Worm (Caenorhabditis elegans) whole organism, L1 larva: ENCODE results near the gene srx-125.

ENCODE experiments used
- C34B4.2 ChIP-seq: sonication (generic microtip); optimal IDR thresholded peaks from 2 replicates; lab custom pipeline; 2017; ENCODE audit warnings: mild to moderate bottlenecking, missing genetic modification characterization, missing compliant biosample characterization
- F16B12.6 ChIP-seq: fragments of 150-350 bp; optimal IDR thresholded peaks from 2 replicates; lab custom pipeline; 2014; ENCODE audit warnings: missing biosample characterization, missing genetic modification characterization
- Y116A8C.19 ChIP-seq: sonication (generic microtip); optimal IDR thresholded peaks from 2 replicates; lab custom pipeline; 2016; ENCODE audit warnings: missing compliant biosample characterization, missing genetic modification characterization, borderline replicate concordance
- aha-1 ChIP-seq: fragments of 150-350 bp; optimal IDR thresholded peaks from 2 replicates; lab custom pipeline; 2014; ENCODE audit warnings: missing biosample characterization, missing genetic modification characterization
- blmp-1 ChIP-seq: fragments of 150-350 bp; optimal IDR thresholded peaks from 2 replicates; lab custom pipeline; 2014; ENCODE audit warnings: missing biosample characterization, missing genetic modification characterization
- ceh-63 ChIP-seq: fragments of 200-800 bp; sonication (Bioruptor generic); optimal IDR thresholded peaks from 2 replicates; lab custom pipeline; 2018; ENCODE audit warnings: mild to moderate bottlenecking, missing genetic modification characterization, missing compliant biosample characterization
- ceh-8 ChIP-seq: fragments of 200-800 bp; sonication (Bioruptor generic); optimal IDR thresholded peaks from 2 replicates; lab custom pipeline; 2018; ENCODE audit warnings: mild to moderate bottlenecking, missing genetic modification characterization, moderate library complexity, missing compliant biosample characterization
- ceh-90 ChIP-seq: sonication (generic microtip); optimal IDR thresholded peaks from 2 replicates; lab custom pipeline; 2016; ENCODE audit warnings: missing genetic modification characterization, missing compliant biosample characterization
- efl-1 ChIP-seq, 4 experiments: fragments of 150-350 bp; optimal IDR thresholded peaks in 3 of 4; peaks in 1 of 4; 1 replicate in 1 of 4; 2 replicates in 3 of 4; lab custom pipeline; 2014; ENCODE audit warnings: missing biosample characterization in 2 of 4, missing genetic modification characterization in 2 of 4, missing genetic modification reagents in 2 of 4
- egl-27 ChIP-seq, 2 experiments: fragments of 150-350 bp in 1 of 2; sonication (generic microtip); optimal IDR thresholded peaks; 3 replicates each; lab custom pipeline; 2017 to 2018; ENCODE audit warnings: missing biosample characterization in 2 of 2, missing genetic modification characterization in 2 of 2, missing genetic modification reagents in 2 of 2
- elt-2 ChIP-seq: sonication (generic microtip); optimal IDR thresholded peaks from 2 replicates; lab custom pipeline; 2016; ENCODE audit warnings: missing genetic modification characterization, mild to moderate bottlenecking, inconsistent platforms, missing compliant biosample characterization, missing genetic modification reagents
- elt-3 ChIP-seq, 6 experiments: fragments of 150-350 bp in 1 of 6; sonication (generic microtip); optimal IDR thresholded peaks; 2 replicates each; lab custom pipeline; 2017 to 2018; ENCODE audit warnings: missing biosample characterization in 6 of 6, missing genetic modification characterization in 6 of 6, inconsistent platforms in 1 of 6
- fkh-4 ChIP-seq: sonication (generic microtip); optimal IDR thresholded peaks from 2 replicates; lab custom pipeline; 2016; ENCODE audit warnings: missing compliant biosample characterization, missing genetic modification characterization, borderline replicate concordance
- fos-1 ChIP-seq: fragments of 150-350 bp; optimal IDR thresholded peaks from 2 replicates; lab custom pipeline; 2014; ENCODE audit warnings: missing biosample characterization, missing genetic modification characterization
- hlh-4 ChIP-seq: sonication (generic microtip); optimal IDR thresholded peaks from 2 replicates; lab custom pipeline; 2016; ENCODE audit warnings: mild to moderate bottlenecking, missing genetic modification characterization, missing compliant biosample characterization
- irx-1 ChIP-seq: sonication (generic microtip); optimal IDR thresholded peaks from 2 replicates; lab custom pipeline; 2016; ENCODE audit warnings: missing genetic modification characterization, missing compliant biosample characterization
- jun-1 ChIP-seq: fragments of 150-350 bp; optimal IDR thresholded peaks from 2 replicates; lab custom pipeline; 2014; ENCODE audit warnings: missing biosample characterization, missing genetic modification reagents, missing genetic modification characterization
- lin-14 ChIP-seq: fragments of 200-800 bp; sonication (Bioruptor generic); optimal IDR thresholded peaks from 2 replicates; lab custom pipeline; 2018; ENCODE audit warnings: mild to moderate bottlenecking, missing genetic modification characterization, moderate library complexity, missing compliant biosample characterization
- lin-15B ChIP-seq: fragments of 150-350 bp; sonication (generic microtip); optimal IDR thresholded peaks from 3 replicates; lab custom pipeline; 2014; ENCODE audit warnings: missing biosample characterization, missing genetic modification characterization
- lin-35 ChIP-seq, 2 experiments: fragments of 150-350 bp; optimal IDR thresholded peaks; 2 replicates each; lab custom pipeline; 2014; ENCODE audit warnings: missing biosample characterization in 2 of 2, missing genetic modification characterization in 2 of 2, missing genetic modification reagents in 2 of 2
- lin-39 ChIP-seq: fragments of 150-350 bp; optimal IDR thresholded peaks from 2 replicates; lab custom pipeline; 2014; ENCODE audit warnings: missing biosample characterization, missing genetic modification reagents, missing genetic modification characterization
- lir-3 ChIP-seq: sonication (generic microtip); optimal IDR thresholded peaks from 2 replicates; lab custom pipeline; 2016; ENCODE audit warnings: mild to moderate bottlenecking, missing genetic modification characterization, moderate library complexity, missing compliant biosample characterization; ENCODE audit not compliant: poor library complexity
- lsy-2 ChIP-seq, 2 experiments: fragments of 150-350 bp; optimal IDR thresholded peaks; 2 replicates each; lab custom pipeline; 2014; ENCODE audit warnings: missing biosample characterization in 2 of 2, missing genetic modification characterization in 2 of 2
- mdl-1 ChIP-seq, 2 experiments: fragments of 150-350 bp; optimal IDR thresholded peaks; 2 replicates each; lab custom pipeline; 2014 to 2017; ENCODE audit warnings: missing biosample characterization in 2 of 2, missing genetic modification characterization in 2 of 2, inconsistent platforms in 1 of 2
- mef-2 ChIP-seq: fragments of 150-350 bp; optimal IDR thresholded peaks from 2 replicates; lab custom pipeline; 2014; ENCODE audit warnings: missing biosample characterization, missing genetic modification characterization
- mep-1 ChIP-seq: fragments of 150-350 bp; optimal IDR thresholded peaks from 2 replicates; lab custom pipeline; 2014; ENCODE audit warnings: missing biosample characterization, missing genetic modification characterization
- nhr-11 ChIP-seq: fragments of 150-350 bp; optimal IDR thresholded peaks from 2 replicates; lab custom pipeline; 2014; ENCODE audit warnings: missing biosample characterization, missing genetic modification characterization
- nhr-19 ChIP-seq: fragments of 200-800 bp; sonication (Bioruptor generic); conservative IDR thresholded peaks from 2 replicates; pipeline ENCODE4 v1.3.6; 2022; ENCODE audit warnings: missing genetic modification characterization, missing compliant biosample characterization
- nhr-20 ChIP-seq: sonication (generic microtip); optimal IDR thresholded peaks from 2 replicates; lab custom pipeline; 2016; ENCODE audit warnings: mild to moderate bottlenecking, missing genetic modification characterization, missing compliant biosample characterization
- nhr-71 ChIP-seq: sonication (generic microtip); optimal IDR thresholded peaks from 2 replicates; lab custom pipeline; 2016; ENCODE audit warnings: mild to moderate bottlenecking, missing genetic modification characterization, moderate library complexity, missing compliant biosample characterization
- nhr-77 ChIP-seq: fragments of 150-350 bp; optimal IDR thresholded peaks from 2 replicates; lab custom pipeline; 2014; ENCODE audit warnings: missing biosample characterization, missing genetic modification characterization
- nhr-84 ChIP-seq: sonication (generic microtip); optimal IDR thresholded peaks from 2 replicates; lab custom pipeline; 2017; ENCODE audit warnings: missing biosample characterization, missing genetic modification characterization
- nhr-85 ChIP-seq: sonication (generic microtip); peaks from one replicate; lab custom pipeline; 2016; ENCODE audit warnings: missing genetic modification characterization, inconsistent platforms, missing compliant biosample characterization
- nhr-90 ChIP-seq: sonication (generic microtip); optimal IDR thresholded peaks from 2 replicates; lab custom pipeline; 2016; ENCODE audit warnings: mild to moderate bottlenecking, missing genetic modification characterization, missing compliant biosample characterization; ENCODE audit not compliant: poor library complexity
- pqm-1 ChIP-seq: sonication (generic microtip); optimal IDR thresholded peaks from 3 replicates; lab custom pipeline; 2017; ENCODE audit warnings: missing biosample characterization, missing genetic modification characterization
- rnt-1 ChIP-seq: sonication (generic microtip); optimal IDR thresholded peaks from 2 replicates; lab custom pipeline; 2016; ENCODE audit warnings: mild to moderate bottlenecking, missing genetic modification characterization, moderate library complexity, missing compliant biosample characterization
- snpc-4 ChIP-seq: fragments of 150-350 bp; optimal IDR thresholded peaks from 2 replicates; lab custom pipeline; 2014; ENCODE audit warnings: missing biosample characterization, missing genetic modification characterization
- snu-23 ChIP-seq: sonication (generic microtip); optimal IDR thresholded peaks from 2 replicates; lab custom pipeline; 2016; ENCODE audit warnings: missing genetic modification characterization, missing compliant biosample characterization
- sptf-1 ChIP-seq: fragments of 150-350 bp; optimal IDR thresholded peaks from 2 replicates; lab custom pipeline; 2014; ENCODE audit warnings: missing biosample characterization, missing genetic modification characterization
- sup-37 ChIP-seq: fragments of 200-800 bp; sonication (Bioruptor generic); optimal IDR thresholded peaks from 2 replicates; lab custom pipeline; 2018; ENCODE audit warnings: mild to moderate bottlenecking, missing genetic modification characterization, missing compliant biosample characterization
- tlp-1 ChIP-seq: fragments of 150-350 bp; optimal IDR thresholded peaks from 2 replicates; lab custom pipeline; 2014; ENCODE audit warnings: missing biosample characterization, missing genetic modification characterization
- unc-130 ChIP-seq: fragments of 150-350 bp; optimal IDR thresholded peaks from 2 replicates; lab custom pipeline; 2017; ENCODE audit warnings: missing biosample characterization, missing genetic modification characterization, inconsistent platforms
- unc-98 ChIP-seq: fragments of 200-800 bp; sonication (Bioruptor generic); IDR thresholded peaks from 2 replicates; pipeline ENCODE4 v1.3.6; 2022; ENCODE audit warnings: missing genetic modification characterization, missing compliant biosample characterization
- ztf-4 ChIP-seq: fragments of 150-350 bp; optimal IDR thresholded peaks from 2 replicates; lab custom pipeline; 2014; ENCODE audit warnings: missing biosample characterization, missing genetic modification characterization

The srx-125 gene

DNA sequence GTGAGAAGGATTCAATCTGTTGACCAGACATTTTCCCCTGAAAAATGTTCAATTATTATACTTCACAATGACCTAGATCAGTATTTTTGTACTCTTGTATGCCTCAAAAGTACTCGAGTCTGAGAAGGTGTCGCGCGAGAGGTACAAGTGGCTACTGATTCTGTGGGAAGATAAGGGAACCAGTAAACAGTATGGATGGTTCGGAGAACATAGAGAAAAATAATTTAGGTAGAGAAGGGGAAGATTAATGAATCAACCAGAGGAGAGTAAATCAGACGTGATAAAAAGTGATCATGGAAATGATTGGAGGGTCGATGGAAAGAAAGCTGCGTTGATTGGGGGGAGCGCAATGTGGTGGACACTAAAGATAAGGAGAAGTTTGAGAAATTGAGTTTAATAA, 22.3 kb downstream of the srx-125 start:
- TF ChIP-seq jun-1 (tag; lab: Kevin White, UChicago), result no peak
- TF ChIP-seq elt-3 (tag; optimal IDR thresholded peaks at IDR 0.05; lab: Kevin White, UChicago), result peak in 4 of 6 experiments; percentile 33 to 71 (median 52)
- TF ChIP-seq F16B12.6 (tag; lab: Kevin White, UChicago), result no peak
- TF ChIP-seq lin-39 (tag; lab: Kevin White, UChicago), result no peak
- no peak for TF ChIP-seq efl-1 (optimal IDR thresholded peaks at IDR 0.05; lab: Kevin White, UChicago)
- TF ChIP-seq efl-1 (GFP tag; optimal IDR thresholded peaks at IDR 0.05 in 1 of 2; lab: Kevin White, UChicago), result no peak
- peak; percentile 47 for TF ChIP-seq nhr-20 (tag; lab: Kevin White, UChicago)
- no peak for TF ChIP-seq elt-2
- peak; percentile 64 for TF ChIP-seq blmp-1 (tag; lab: Kevin White, UChicago)
- no peak for TF ChIP-seq hlh-4
- TF ChIP-seq snu-23 (GFP tag; lab: Kevin White, UChicago), result peak; percentile 34
- no peak for TF ChIP-seq unc-130 (tag; lab: Kevin White, UChicago)
- TF ChIP-seq fos-1, result no peak
- no peak for TF ChIP-seq ceh-8 (GFP tag; lab: Kevin White, UChicago)
- peak; percentile 8 for TF ChIP-seq mep-1
- peak in 1 of 2 experiments; percentile 46 for TF ChIP-seq lsy-2 (tag; optimal IDR thresholded peaks at IDR 0.05; lab: Kevin White, UChicago)
- TF ChIP-seq lin-35 (GFP tag; optimal IDR thresholded peaks at IDR 0.05; lab: Kevin White, UChicago), result peak in 1 of 2 experiments; percentile 7
- TF ChIP-seq ceh-63 (GFP tag; lab: Kevin White, UChicago), result no peak
- TF ChIP-seq lin-14 (GFP tag; lab: Kevin White, UChicago), result peak; percentile 57
- 0 out of 2 replicates have a peak, but pooled peaks have one; percentile 15 for TF ChIP-seq nhr-19 (GFP tag; lab: Robert Waterston, UW)
- TF ChIP-seq rnt-1 (tag; lab: Kevin White, UChicago), result peak; percentile 14
- TF ChIP-seq snpc-4 (tag; lab: Kevin White, UChicago), result no peak
- TF ChIP-seq nhr-85 (tag; lab: Kevin White, UChicago), result peak; percentile 90
- peak; percentile 38 for TF ChIP-seq nhr-71 (tag; lab: Kevin White, UChicago)

- TF ChIP-seq lsy-2 (tag; optimal IDR thresholded peaks at IDR 0.05; lab: Kevin White, UChicago) (peak; percentile 0 to 71), nhr-20 (tag; lab: Kevin White, UChicago) (peak; percentile 63), mdl-1 (tag; optimal IDR thresholded peaks at IDR 0.05; lab: Kevin White, UChicago) (no peak), egl-27 (tag; optimal IDR thresholded peaks at IDR 0.05; lab: Kevin White, UChicago) (peak in 1 of 2 experiments; percentile 16), nhr-85 (tag; lab: Kevin White, UChicago) (peak; percentile 94), elt-3 (tag; optimal IDR thresholded peaks at IDR 0.05; lab: Kevin White, UChicago) (peak in 4 of 6 experiments; percentile 11 to 84 (median 43)), rnt-1 (tag; lab: Kevin White, UChicago) (peak; percentile 30), snpc-4 (tag; lab: Kevin White, UChicago) (no peak), lin-15B (tag; lab: Kevin White, UChicago) (no peak), nhr-77 (tag; lab: Kevin White, UChicago) (no peak), snu-23 (GFP tag; lab: Kevin White, UChicago) (peak; percentile 20), nhr-90 (tag; lab: Kevin White, UChicago) (peak; percentile 10)
Measured at ce11 chrV:13390936-13391335, 23.8 kb downstream of the srx-125 start.

DNA sequence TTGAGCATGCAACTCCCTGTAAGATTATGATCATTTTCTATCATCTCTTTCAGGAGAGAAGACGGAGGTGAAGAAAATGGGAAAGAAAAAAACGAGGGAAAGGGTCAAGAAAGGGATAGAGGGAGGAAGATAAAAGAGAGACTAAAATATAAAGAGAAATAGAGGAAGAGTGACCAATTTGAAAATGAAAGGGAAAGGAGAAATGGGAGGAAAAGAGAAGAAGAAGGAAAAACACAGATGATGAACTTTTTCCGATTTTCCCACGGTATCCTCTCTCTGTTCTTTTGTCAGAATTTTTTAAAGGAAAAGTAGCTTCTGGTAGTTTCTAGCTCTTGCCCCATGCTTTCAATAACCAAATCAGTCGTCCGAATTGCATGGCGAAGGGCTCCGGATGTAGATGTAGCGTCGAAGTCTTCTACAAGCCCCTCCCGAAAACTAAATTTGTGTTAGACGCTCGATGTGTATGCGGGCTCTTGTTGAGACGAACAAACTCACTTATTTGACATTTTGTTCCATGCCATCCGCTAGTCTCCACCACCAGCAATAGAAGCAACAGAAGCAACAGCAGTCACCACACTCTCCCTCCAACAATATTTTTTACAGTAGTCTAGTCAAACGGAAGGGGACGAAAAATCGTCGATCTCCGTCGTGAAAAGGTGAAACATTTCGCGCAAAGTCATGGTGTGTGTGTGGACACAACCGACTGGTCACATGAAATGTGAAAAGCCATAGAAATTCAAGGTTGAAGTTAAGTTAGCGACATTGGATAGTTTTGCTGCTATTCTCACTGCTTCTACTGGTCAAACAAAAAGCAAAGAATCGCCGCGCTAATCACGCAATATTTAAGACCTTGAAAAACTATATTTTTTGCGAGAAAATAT, 24.5 kb downstream of the srx-125 start, which contains the start of gene somi-1:
Gene somi-1, minus strand, starts transcription at position 18 of the 881 bp plus-strand sequence.
- TF ChIP-seq aha-1 (no peak), Y116A8C.19 (tag; lab: Kevin White, UChicago) (no peak), unc-98 (GFP tag; lab: Robert Waterston, UW) (no peak), elt-3 (tag; optimal IDR thresholded peaks at IDR 0.05; lab: Kevin White, UChicago) (peak in 1 of 6 experiments; percentile 28), sup-37 (GFP tag; lab: Kevin White, UChicago) (no peak), tlp-1 (tag; lab: Kevin White, UChicago) (no peak), mdl-1 (tag; optimal IDR thresholded peaks at IDR 0.05; lab: Kevin White, UChicago) (no peak), nhr-85 (tag; lab: Kevin White, UChicago) (peak; percentile 84), egl-27 (tag; optimal IDR thresholded peaks at IDR 0.05; lab: Kevin White, UChicago) (no peak), nhr-11 (tag; lab: Kevin White, UChicago) (no peak), lir-3 (tag; lab: Kevin White, UChicago) (no peak), lin-39 (tag; lab: Kevin White, UChicago) (no peak), efl-1 (optimal IDR thresholded peaks at IDR 0.05; lab: Kevin White, UChicago) (no peak), efl-1 (GFP tag; optimal IDR thresholded peaks at IDR 0.05 in 1 of 2; lab: Kevin White, UChicago) (peak in 1 of 2 experiments; percentile 71), nhr-71 (tag; lab: Kevin White, UChicago) (peak; percentile 38), ceh-8 (GFP tag; lab: Kevin White, UChicago) (no peak), pqm-1 (tag; lab: Kevin White, UChicago) (no peak), nhr-84 (tag; lab: Kevin White, UChicago) (no peak), sptf-1 (tag; lab: Kevin White, UChicago) (no peak), fkh-4 (no peak), lsy-2 (tag; optimal IDR thresholded peaks at IDR 0.05; lab: Kevin White, UChicago) (peak in 1 of 2 experiments; percentile 16), mef-2 (tag; lab: Kevin White, UChicago) (no peak), C34B4.2 (tag; lab: Kevin White, UChicago) (no peak), ceh-90 (tag; lab: Kevin White, UChicago) (no peak), ztf-4 (tag; lab: Kevin White, UChicago) (no peak), irx-1 (tag; lab: Kevin White, UChicago) (no peak)
